Fruit fly (Drosophila melanogaster) whole organism, embryonic: ENCODE results near the gene CG33293.

Source experiments
- Bdp1 ChIP-seq: fragments of 200-800 bp; sonication (Bioruptor generic); optimal IDR thresholded peaks from 3 replicates; lab custom pipeline; 2016; ENCODE audit warnings: missing biosample characterization, missing genetic modification characterization
- C15 ChIP-seq: fragments of 200-800 bp; sonication (Bioruptor generic); IDR thresholded peaks from 3 replicates; pipeline ENCODE4 v1.3.6; 2022; ENCODE audit warnings: missing biosample characterization, missing genetic modification characterization
- CG11247 ChIP-seq: fragments of 200-800 bp; sonication (Bioruptor generic); IDR thresholded peaks from 2 replicates; pipeline ENCODE4 v1.3.6; 2022; ENCODE audit warnings: missing biosample characterization, missing genetic modification characterization
- CG11456 ChIP-seq: fragments of 200-800 bp; sonication (Bioruptor generic); IDR thresholded peaks from 3 replicates; pipeline ENCODE4 v1.3.6; 2022; ENCODE audit warnings: missing biosample characterization, missing genetic modification characterization
- CG12104 ChIP-seq: fragments of 200-800 bp; sonication (Bioruptor generic); optimal IDR thresholded peaks from 3 replicates; lab custom pipeline; 2016; ENCODE audit warnings: missing biosample characterization, missing genetic modification characterization
- CG12299 ChIP-seq: fragments of 200-800 bp; sonication (Bioruptor generic); optimal IDR thresholded peaks from 2 replicates; lab custom pipeline; 2018; ENCODE audit warnings: missing biosample characterization, mild to moderate bottlenecking, missing genetic modification characterization
- CG12769 ChIP-seq: fragments of 200-800 bp; sonication (Bioruptor generic); optimal IDR thresholded peaks from 2 replicates; lab custom pipeline; 2019; ENCODE audit warnings: missing biosample characterization, mild to moderate bottlenecking, missing genetic modification characterization, moderate library complexity
- CG15073 ChIP-seq: fragments of 200-800 bp; sonication (Bioruptor generic); optimal IDR thresholded peaks from 2 replicates; lab custom pipeline; 2016; ENCODE audit warnings: missing biosample characterization, missing genetic modification characterization
- CG15269 ChIP-seq: fragments of 200-800 bp; sonication (Bioruptor generic); optimal IDR thresholded peaks from 2 replicates; lab custom pipeline; 2018; ENCODE audit warnings: missing biosample characterization, mild to moderate bottlenecking, missing genetic modification characterization, moderate library complexity
- CG1529 ChIP-seq: fragments of 200-800 bp; sonication (Bioruptor generic); optimal IDR thresholded peaks from 3 replicates; lab custom pipeline; 2018; ENCODE audit warnings: missing biosample characterization, missing genetic modification characterization
- CG16779 ChIP-seq: fragments of 200-800 bp; sonication (Bioruptor generic); IDR thresholded peaks from 2 replicates; pipeline ENCODE4 v1.3.6; 2022; ENCODE audit warnings: missing biosample characterization, missing genetic modification characterization
- CG17186 ChIP-seq: fragments of 200-800 bp; sonication (Bioruptor generic); optimal IDR thresholded peaks from 3 replicates; lab custom pipeline; 2017; ENCODE audit warnings: missing biosample characterization, missing genetic modification reagents, missing genetic modification characterization
- CG17912 ChIP-seq: fragments of 200-800 bp; sonication (Bioruptor generic); optimal IDR thresholded peaks from 2 replicates; lab custom pipeline; 2018; ENCODE audit warnings: missing biosample characterization, mild to moderate bottlenecking, missing genetic modification characterization
- CG18011 ChIP-seq: fragments of 200-800 bp; sonication (Bioruptor generic); optimal IDR thresholded peaks from 2 replicates; lab custom pipeline; 2017; ENCODE audit warnings: missing biosample characterization, missing genetic modification characterization, mild to moderate bottlenecking, moderate library complexity, missing genotype
- CG2120 ChIP-seq: fragments of 200-800 bp; sonication (Bioruptor generic); optimal IDR thresholded peaks from 3 replicates; lab custom pipeline; 2016; ENCODE audit warnings: missing biosample characterization, missing genetic modification characterization
- CG31224 ChIP-seq: fragments of 200-800 bp; sonication (Bioruptor generic); IDR thresholded peaks from 2 replicates; pipeline ENCODE4 v1.3.6; 2022; ENCODE audit warnings: missing biosample characterization, missing genetic modification characterization
- CG32532 ChIP-seq: fragments of 200-800 bp; sonication (Bioruptor generic); IDR thresholded peaks from 2 replicates; pipeline ENCODE4 v1.3.6; 2022; ENCODE audit warnings: missing biosample characterization, missing genetic modification characterization
- CG3281 ChIP-seq: fragments of 200-800 bp; sonication (Bioruptor generic); optimal IDR thresholded peaks from 3 replicates; lab custom pipeline; 2017; ENCODE audit warnings: missing biosample characterization, mild to moderate bottlenecking, missing genetic modification characterization
- CG4854 ChIP-seq: fragments of 200-800 bp; sonication (Bioruptor generic); optimal IDR thresholded peaks from 2 replicates; lab custom pipeline; 2016; ENCODE audit warnings: missing biosample characterization, missing genetic modification characterization, inconsistent platforms
- CG6175 ChIP-seq: fragments of 200-800 bp; sonication (Bioruptor generic); IDR thresholded peaks from 3 replicates; pipeline ENCODE4 v1.3.6; 2022; ENCODE audit warnings: missing biosample characterization, missing genetic modification characterization
- CG6765 ChIP-seq: fragments of 200-800 bp; sonication (Bioruptor generic); optimal IDR thresholded peaks from 3 replicates; lab custom pipeline; 2017; ENCODE audit warnings: missing biosample characterization, mild to moderate bottlenecking, missing genetic modification characterization
- CG7271 ChIP-seq: fragments of 200-800 bp; sonication (Bioruptor generic); optimal IDR thresholded peaks from 2 replicates; lab custom pipeline; 2018; ENCODE audit warnings: missing biosample characterization, mild to moderate bottlenecking, missing genetic modification characterization, moderate library complexity
- CG7556 ChIP-seq: fragments of 200-800 bp; sonication (Bioruptor generic); optimal IDR thresholded peaks from 2 replicates; lab custom pipeline; 2017; ENCODE audit warnings: missing biosample characterization, mild to moderate bottlenecking, missing genetic modification characterization
- CG8478 ChIP-seq: fragments of >200 bp; optimal IDR thresholded peaks from 2 replicates; lab custom pipeline; 2018
- Dp ChIP-seq: fragments of 200-800 bp; sonication (Bioruptor generic); optimal IDR thresholded peaks from 2 replicates; lab custom pipeline; 2018; ENCODE audit warnings: missing biosample characterization, mild to moderate bottlenecking, missing genetic modification characterization, moderate library complexity
- Gug ChIP-seq: fragments of 200-800 bp; sonication (Bioruptor generic); IDR thresholded peaks from 4 replicates; pipeline ENCODE4 v1.3.6; 2022; ENCODE audit warnings: missing biosample characterization, missing genetic modification characterization
- Hmr ChIP-seq: fragments of 200-800 bp; sonication (Bioruptor generic); optimal IDR thresholded peaks from 3 replicates; lab custom pipeline; 2017; ENCODE audit warnings: mild to moderate bottlenecking, missing biosample characterization, missing genetic modification reagents, missing genetic modification characterization
- Lpt ChIP-seq: fragments of >200 bp; optimal IDR thresholded peaks from 2 replicates; lab custom pipeline; 2018; ENCODE audit warnings: missing biosample characterization, missing genetic modification characterization
- Max ChIP-seq: fragments of 200-800 bp; sonication (Bioruptor generic); optimal IDR thresholded peaks from 2 replicates; lab custom pipeline; 2016; ENCODE audit warnings: missing biosample characterization, mild to moderate bottlenecking, missing genetic modification characterization
- Rfx ChIP-seq: fragments of 200-800 bp; sonication (Bioruptor generic); IDR thresholded peaks from 2 replicates; pipeline ENCODE4 v1.3.6; 2022; ENCODE audit warnings: missing biosample characterization, missing genetic modification characterization
- Sry-β ChIP-seq: fragments of 200-800 bp; sonication (Bioruptor generic); optimal IDR thresholded peaks from 2 replicates; lab custom pipeline; 2018; ENCODE audit warnings: missing biosample characterization, mild to moderate bottlenecking, missing genetic modification characterization, moderate library complexity
- Trl ChIP-seq, 3 experiments: fragments of >200 bp in 2 of 3; fragments of 200-800 bp in 1 of 3; sonication (Bioruptor generic) in 1 of 3; optimal IDR thresholded peaks; 2 replicates in 1 of 3; 3 replicates in 2 of 3; lab custom pipeline; 2016 to 2017; ENCODE audit warnings: missing biosample characterization in 1 of 3, missing genetic modification characterization in 1 of 3
- ab ChIP-seq: fragments of 200-800 bp; sonication (Bioruptor generic); optimal IDR thresholded peaks from 2 replicates; lab custom pipeline; 2016; ENCODE audit warnings: missing biosample characterization, missing genetic modification characterization
- bcd ChIP-seq: fragments of 200-800 bp; sonication (Bioruptor generic); optimal IDR thresholded peaks from 2 replicates; lab custom pipeline; 2017; ENCODE audit warnings: missing biosample characterization, mild to moderate bottlenecking, missing genetic modification characterization
- crc ChIP-seq: fragments of 200-800 bp; sonication (Bioruptor generic); optimal IDR thresholded peaks from 2 replicates; lab custom pipeline; 2016; ENCODE audit warnings: missing biosample characterization, missing genetic modification characterization
- disco-r ChIP-seq: fragments of 200-800 bp; sonication (Bioruptor generic); optimal IDR thresholded peaks from 2 replicates; lab custom pipeline; 2016; ENCODE audit warnings: missing biosample characterization, missing genetic modification characterization
- ftz-f1 ChIP-seq: fragments of 200-800 bp; sonication (Bioruptor generic); optimal IDR thresholded peaks from 2 replicates; lab custom pipeline; 2016; ENCODE audit warnings: missing biosample characterization, missing genetic modification characterization
- gcm2 ChIP-seq: fragments of 200-800 bp; sonication (Bioruptor generic); optimal IDR thresholded peaks from 2 replicates; lab custom pipeline; 2016; ENCODE audit warnings: missing biosample characterization, missing genetic modification characterization
- gsb ChIP-seq: fragments of 200-800 bp; sonication (Bioruptor generic); IDR thresholded peaks from 2 replicates; pipeline ENCODE4 v1.3.6; 2022; ENCODE audit warnings: missing biosample characterization, missing genetic modification characterization
- ken ChIP-seq: fragments of 200-800 bp; sonication (Bioruptor generic); IDR thresholded peaks from 3 replicates; pipeline ENCODE4 v1.3.6; 2022; ENCODE audit warnings: missing biosample characterization, missing genetic modification characterization
- lilli ChIP-seq: fragments of 200-800 bp; sonication (Bioruptor generic); optimal IDR thresholded peaks from 3 replicates; lab custom pipeline; 2016; ENCODE audit warnings: missing biosample characterization, missing genetic modification characterization
- onecut ChIP-seq: fragments of 200-800 bp; sonication (Bioruptor generic); IDR thresholded peaks from 2 replicates; pipeline ENCODE4 v1.3.6; 2022; ENCODE audit warnings: missing biosample characterization, missing genetic modification characterization
- otp ChIP-seq: fragments of 200-800 bp; sonication (Bioruptor generic); IDR thresholded peaks from 3 replicates; pipeline ENCODE4, ENCODE4 v1.3.6; 2022; ENCODE audit warnings: missing biosample characterization, missing genetic modification characterization
- run ChIP-seq: fragments of 200-800 bp; sonication (Bioruptor generic); optimal IDR thresholded peaks from 3 replicates; lab custom pipeline; 2018; ENCODE audit warnings: missing biosample characterization, mild to moderate bottlenecking, missing genetic modification characterization
- scrt ChIP-seq: fragments of 200-800 bp; sonication (Bioruptor generic); optimal IDR thresholded peaks from 2 replicates; lab custom pipeline; 2018; ENCODE audit warnings: missing biosample characterization, mild to moderate bottlenecking, missing genetic modification characterization, moderate library complexity
- sd ChIP-seq: fragments of 200-800 bp; sonication (Bioruptor generic); optimal IDR thresholded peaks from 3 replicates; lab custom pipeline; 2018; ENCODE audit warnings: missing biosample characterization, mild to moderate bottlenecking, missing genetic modification characterization, moderate library complexity
- seq ChIP-seq: fragments of 200-800 bp; sonication (Bioruptor generic); IDR thresholded peaks from 2 replicates; pipeline ENCODE4 v1.3.6; 2022; ENCODE audit warnings: missing biosample characterization, missing genetic modification characterization
- sima ChIP-seq: fragments of 200-800 bp; sonication (Bioruptor generic); optimal IDR thresholded peaks from 2 replicates; lab custom pipeline; 2016; ENCODE audit warnings: missing biosample characterization, missing genetic modification characterization
- vvl ChIP-seq: fragments of 200-800 bp; sonication (Bioruptor generic); IDR thresholded peaks from 2 replicates; pipeline ENCODE4 v1.3.6; 2022; ENCODE audit warnings: missing biosample characterization, missing genetic modification characterization
- zf30C ChIP-seq: fragments of 200-800 bp; sonication (Bioruptor generic); optimal IDR thresholded peaks from 3 replicates; lab custom pipeline; 2018; ENCODE audit warnings: missing biosample characterization, mild to moderate bottlenecking, missing genetic modification characterization
- zfh1 ChIP-seq: fragments of 200-800 bp; sonication (Bioruptor generic); IDR thresholded peaks from 3 replicates; pipeline ENCODE4 v1.3.6; 2022; ENCODE audit warnings: missing biosample characterization, missing genetic modification characterization

The CG33293 gene

dm6 chr3R:5251243-5251865 is 10.8 kb upstream of the CG33293 start, which contains the start of gene CtsF (continued):
- no peak; the same call in 2 of the 3 replicates for TF ChIP-seq CG11456
- TF ChIP-seq Lpt (GFP tag; lab: Kevin White, UChicago): peak; percentile 33
- no peak; the same call in 1 of the 2 replicates for TF ChIP-seq onecut (GFP tag; lab: Robert Waterston, UW)
- TF ChIP-seq CG12299: peak; percentile 28
- TF ChIP-seq CG18011: no peak
- TF ChIP-seq run (tag; lab: Kevin White, UChicago): peak; percentile 47
- no peak for TF ChIP-seq ab
- TF ChIP-seq CG6175 (GFP tag; lab: Robert Waterston, UW): peak; percentile 75; the same call in 1 of the 3 replicates
- peak; percentile 92 for TF ChIP-seq Dp
- TF ChIP-seq CG12769: peak; percentile 84
- TF ChIP-seq CG7556 (GFP tag; lab: Kevin White, UChicago): peak; percentile 6
- TF ChIP-seq CG1529 (GFP tag; lab: Kevin White, UChicago): no peak
- no peak for TF ChIP-seq CG16779 (GFP tag; lab: Robert Waterston, UW)
- peak; percentile 4 for TF ChIP-seq disco-r (GFP tag; lab: Kevin White, UChicago)
- no peak for TF ChIP-seq Sry-β
- no peak for TF ChIP-seq zf30C (GFP tag; lab: Kevin White, UChicago)
- TF ChIP-seq CG17912 (GFP tag; lab: Kevin White, UChicago): no peak
- peak; percentile 67 for TF ChIP-seq Hmr (GFP tag; lab: Kevin White, UChicago)
- TF ChIP-seq sima (GFP tag; lab: Kevin White, UChicago): no peak
- no peak for TF ChIP-seq gcm2 (GFP tag; lab: Kevin White, UChicago)
- no peak for TF ChIP-seq Bdp1 (GFP tag; lab: Kevin White, UChicago)
- TF ChIP-seq CG7271 (tag; lab: Kevin White, UChicago): no peak
- TF ChIP-seq CG6765 (GFP tag; lab: Kevin White, UChicago): peak; percentile 7
- peak; percentile 93 for TF ChIP-seq CG8478 (lab: Kevin White, UChicago)
- TF ChIP-seq Max (GFP tag; lab: Kevin White, UChicago): no peak
- TF ChIP-seq C15: no peak
- no peak for TF ChIP-seq CG4854 (GFP tag; lab: Kevin White, UChicago)
- peak; percentile 24 for TF ChIP-seq lilli (GFP tag; lab: Kevin White, UChicago)
- 0 out of 2 replicates have a peak, but pooled peaks have one; percentile 45 for TF ChIP-seq vvl (GFP tag; lab: Robert Waterston, UW)
- TF ChIP-seq bcd (GFP tag; lab: Kevin White, UChicago): no peak
- TF ChIP-seq CG15269 (tag; lab: Kevin White, UChicago): no peak
- TF ChIP-seq CG2120 (GFP tag; lab: Kevin White, UChicago): peak; percentile 15
- TF ChIP-seq CG11247 (GFP tag; lab: Robert Waterston, UW): peak; percentile 32; the same call in 1 of the 2 replicates
- peak; percentile 70 for TF ChIP-seq CG17186 (GFP tag; lab: Kevin White, UChicago)
- peak; percentile 36 for TF ChIP-seq sd
- no peak for TF ChIP-seq zfh1 (GFP tag; lab: Robert Waterston, UW)
- peak; percentile 34; the same call in 1 of the 2 replicates for TF ChIP-seq CG32532 (GFP tag; lab: Robert Waterston, UW)
- no peak for TF ChIP-seq CG3281 (GFP tag; lab: Kevin White, UChicago)
- no peak for TF ChIP-seq CG31224 (GFP tag; lab: Robert Waterston, UW)
- no peak for TF ChIP-seq seq (GFP tag; lab: Robert Waterston, UW)
- no peak for TF ChIP-seq CG15073 (GFP tag; lab: Kevin White, UChicago)
- TF ChIP-seq Gug (GFP tag; lab: Robert Waterston, UW): no peak; the same call in 3 of the 4 replicates
- no peak for TF ChIP-seq otp
- TF ChIP-seq crc (GFP tag; lab: Kevin White, UChicago): no peak
- TF ChIP-seq CG12104 (GFP tag; lab: Kevin White, UChicago): no peak
- no peak for TF ChIP-seq gsb
- peak; percentile 94 for TF ChIP-seq scrt (GFP tag; lab: Kevin White, UChicago)
- TF ChIP-seq ken (GFP tag; lab: Robert Waterston, UW): peak; percentile 40; the same call in 1 of the 3 replicates
- TF ChIP-seq ftz-f1 (GFP tag; lab: Kevin White, UChicago): peak; percentile 71
- TF ChIP-seq Trl (optimal IDR thresholded peaks at IDR 0.05; lab: Kevin White, UChicago): peak in 1 of 2 experiments; percentile 37
- no peak for TF ChIP-seq Trl (GFP tag; optimal IDR thresholded peaks at IDR 0.05; lab: Kevin White, UChicago)
- peak; percentile 60 for TF ChIP-seq Rfx (GFP tag; lab: Robert Waterston, UW)
